Worm (Caenorhabditis elegans): ENCODE data around the gene pax-3.

Gene pax-3

ce11 chrII:10144092-10144491 lies 2.3 kb upstream of the pax-3 start, which contains the start of gene F27E5.3:
TSS of gene F27E5.3 (minus strand) at chrII:10144192.
- TF ChIP-seq unc-62 (GFP tag; optimal IDR thresholded peaks at IDR 0.05 in 1 of 2) (peak in 1 of 2 experiments; percentile 70), unc-62 (tag; optimal IDR thresholded peaks at IDR 0.05) (no peak), lin-29 (GFP tag; IDR thresholded peaks at IDR 0.05) (no peak)

ce11 chrII:10147502-10147901 lies 1.1 kb downstream of the pax-3 start:
- TF ChIP-seq zip-2 (tag; optimal IDR thresholded peaks at IDR 0.05) (no peak), attf-4 (tag; optimal IDR thresholded peaks at IDR 0.05) (no peak), Y105C5A.15 (GFP tag; IDR thresholded peaks at IDR 0.05) (no peak), fkh-10 (GFP tag; optimal IDR thresholded peaks at IDR 0.05) (no peak), R02D3.7 (tag; optimal IDR thresholded peaks at IDR 0.05) (no peak), T26A8.4 (GFP tag; IDR thresholded peaks at IDR 0.05) (no peak), hif-1 (tag; optimal IDR thresholded peaks at IDR 0.05) (no peak), egl-27 (tag; optimal IDR thresholded peaks at IDR 0.05) (no peak), mxl-2 (GFP tag; conservative IDR thresholded peaks at IDR 0.05) (no peak), dmd-9 (GFP tag; IDR thresholded peaks at IDR 0.05) (no peak)

- TF ChIP-seq D1046.2 (GFP tag; IDR thresholded peaks at IDR 0.05): no peak
- no peak for TF ChIP-seq zip-11 (GFP tag; IDR thresholded peaks at IDR 0.05)
- no peak for TF ChIP-seq aly-2 (tag; optimal IDR thresholded peaks at IDR 0.05)
- TF ChIP-seq hlh-11 (tag; optimal IDR thresholded peaks at IDR 0.05): no peak
- no peak for TF ChIP-seq attf-4 (tag; optimal IDR thresholded peaks at IDR 0.05)
- no peak for TF ChIP-seq nhr-41 (GFP tag; IDR thresholded peaks at IDR 0.05)
- no peak for TF ChIP-seq nhr-111 (GFP tag; optimal IDR thresholded peaks at IDR 0.05)
- TF ChIP-seq nhr-76 (tag; optimal IDR thresholded peaks at IDR 0.05): no peak
- no peak for TF ChIP-seq set-16 (GFP tag; IDR thresholded peaks at IDR 0.05)
Observed at ce11 chrII:10155106-10155505, 8.7 kb downstream of the pax-3 start, which contains the start of gene nlp-63. TSS of gene nlp-63 (plus strand) at chrII:10155406.

DNA sequence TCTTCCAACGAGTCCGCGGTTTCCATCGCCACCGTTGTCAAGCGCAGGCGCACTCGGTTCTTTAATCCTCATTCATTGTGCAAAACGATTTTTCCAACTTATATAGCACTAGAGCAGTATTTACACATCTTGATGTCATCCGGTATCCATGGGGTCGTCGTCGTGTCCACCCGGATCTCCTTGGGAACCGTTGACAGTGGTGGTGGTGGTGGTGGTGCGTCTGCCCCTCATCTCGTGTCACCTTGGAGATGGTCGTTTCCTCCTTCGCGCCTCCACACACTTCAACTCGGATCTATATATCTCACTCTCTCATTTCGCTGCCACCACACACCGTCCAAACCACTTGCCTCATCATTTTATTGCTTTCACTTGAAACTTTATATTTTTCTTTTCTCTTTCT lies 16.4 kb downstream of the pax-3 start:
- TF ChIP-seq madf-9 (GFP tag; conservative IDR thresholded peaks at IDR 0.05) (no peak), D1046.2 (GFP tag; IDR thresholded peaks at IDR 0.05) (no peak), nhr-11 (tag; optimal IDR thresholded peaks at IDR 0.05) (peak; percentile 24), mes-2 (tag; optimal IDR thresholded peaks at IDR 0.05; ENCODE audit: poor library complexity, severe bottlenecking) (no peak)

- TF ChIP-seq aha-1 (tag): peak; percentile 66
- TF ChIP-seq hlh-30 (tag; optimal IDR thresholded peaks at IDR 0.05; ENCODE audit: insufficient read depth): no peak
Observed at ce11 chrII:10164137-10164536, 17.8 kb downstream of the pax-3 start.

DNA sequence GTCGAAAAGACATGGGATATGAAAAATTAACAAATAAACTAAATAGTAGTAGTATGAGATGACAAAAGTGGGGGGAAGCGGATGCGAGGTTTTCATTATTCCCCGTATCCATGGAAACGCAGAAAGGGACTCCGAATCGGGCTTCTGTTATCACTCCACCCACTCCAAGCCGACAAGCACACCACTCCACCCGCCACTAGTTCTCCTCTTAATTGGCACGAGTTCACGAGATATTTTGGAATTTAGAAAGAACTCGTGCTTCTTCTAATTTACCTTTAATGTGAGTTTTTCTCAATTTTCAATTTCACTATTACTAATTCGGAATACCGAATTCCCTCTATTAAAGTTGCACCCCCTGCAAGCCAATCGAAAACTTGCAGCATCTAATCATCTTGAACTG lies 20.0 kb downstream of the pax-3 start:
- TF ChIP-seq attf-4 (tag; optimal IDR thresholded peaks at IDR 0.05): no peak
- peak in 1 of 2 experiments; percentile 29 for TF ChIP-seq unc-62 (GFP tag; optimal IDR thresholded peaks at IDR 0.05 in 1 of 2)
- TF ChIP-seq unc-62 (tag; optimal IDR thresholded peaks at IDR 0.05): no peak

DNA sequence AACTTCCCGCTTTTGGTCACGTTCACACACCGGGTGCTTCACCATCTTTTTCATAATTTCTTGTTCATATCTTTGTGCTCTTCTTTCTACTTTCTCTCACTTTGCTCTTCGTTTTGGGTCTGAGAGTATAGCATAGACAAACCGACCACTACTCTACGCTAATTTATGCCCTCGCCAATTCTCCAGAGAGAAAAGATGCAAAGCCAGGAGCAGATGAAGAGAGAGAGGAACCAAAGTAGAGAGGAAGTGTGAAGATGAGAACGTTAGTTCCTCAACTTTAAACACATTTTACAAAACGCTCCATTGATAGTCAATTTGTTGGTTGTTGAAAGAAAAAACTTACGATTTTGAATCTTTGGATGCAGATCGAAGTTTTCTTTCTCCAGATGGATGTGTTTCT lies 21.4 kb downstream of the pax-3 start:
- TF ChIP-seq ztf-11 (tag; optimal IDR thresholded peaks at IDR 0.05) (no peak), Y48G9A.11 (GFP tag; IDR thresholded peaks at IDR 0.05) (no peak), ceh-32 (tag; optimal IDR thresholded peaks at IDR 0.05; ENCODE audit: poor library complexity) (no peak), lin-29 (GFP tag; IDR thresholded peaks at IDR 0.05) (no peak), madf-5 (GFP tag; IDR thresholded peaks at IDR 0.05) (no peak), nhr-237 (tag; optimal IDR thresholded peaks at IDR 0.05) (no peak), nhr-28 (tag; optimal IDR thresholded peaks at IDR 0.05) (no peak), ztf-7 (tag; optimal IDR thresholded peaks at IDR 0.05) (no peak), lin-13 (GFP tag; optimal IDR thresholded peaks at IDR 0.05) (no peak), nhr-25 (tag; optimal IDR thresholded peaks at IDR 0.05; ENCODE audit: borderline replicate concordance, insufficient read depth) (no peak)

Measured in whole organism, L4 larva.